Worm (Caenorhabditis elegans): ENCODE data around the gene nlp-47.
"Not testable (repeated sequence)": the region's sequence is repeated elsewhere in the genome, so short reads cannot be mapped to it uniquely, and the experiment has no call there.

- TF ChIP-seq snpc-4 (tag; optimal IDR thresholded peaks at IDR 0.05); pha-4 (tag; optimal IDR thresholded peaks at IDR 0.05); ces-1 (GFP tag; optimal IDR thresholded peaks at IDR 0.05); lin-13 (tag; optimal IDR thresholded peaks at IDR 0.05); mls-2 (tag; optimal IDR thresholded peaks at IDR 0.05); mep-1 (tag; optimal IDR thresholded peaks at IDR 0.05); nhr-12 (tag; optimal IDR thresholded peaks at IDR 0.05); M03D4.4 (tag; optimal IDR thresholded peaks at IDR 0.05): not testable (repeated sequence)
Observed at ce11 chrIV:5258385-5258784, 32.3 kb upstream of the nlp-47 start, which contains the start of gene ttbk-2.1.

Data from whole organism, mixed stage, embryonic.